Fruit fly (Drosophila melanogaster): ENCODE measurements around the gene xit.

The xit gene

dm6 chrX:6863289-6863938 is 42.6 kb downstream of the xit start, which contains the start of gene CG43736 (continued):
- TF ChIP-seq Lpt (GFP tag; optimal IDR thresholded peaks at IDR 0.05) (no peak), H15 (GFP tag; IDR thresholded peaks at IDR 0.05) (peak; percentile 77), CG3163 (GFP tag; optimal IDR thresholded peaks at IDR 0.05) (peak; percentile 61), Atf6 (GFP tag; IDR thresholded peaks at IDR 0.05) (peak; percentile 91), CG1792 (GFP tag; optimal IDR thresholded peaks at IDR 0.05) (peak; percentile 86), Hr39 (optimal IDR thresholded peaks at IDR 0.05) (no peak), dan (GFP tag; IDR thresholded peaks at IDR 0.05) (no peak; the same call in 1 of the 2 replicates), HHEX (GFP tag; optimal IDR thresholded peaks at IDR 0.05) (peak; percentile 96), CG1602 (GFP tag; optimal IDR thresholded peaks at IDR 0.05) (peak; percentile 90), ATbp (GFP tag; optimal IDR thresholded peaks at IDR 0.05) (peak; percentile 94), dati (GFP tag; IDR thresholded peaks at IDR 0.05) (no peak), ftz-f1 (GFP tag; optimal IDR thresholded peaks at IDR 0.05) (peak; percentile 20), Meics (GFP tag; optimal IDR thresholded peaks at IDR 0.05) (peak; percentile 96), hbn (GFP tag; IDR thresholded peaks at IDR 0.05; ENCODE audit: partially characterized antibody) (no peak), Blimp-1 (GFP tag; optimal IDR thresholded peaks at IDR 0.05) (peak; percentile 96), CG4707 (GFP tag; optimal IDR thresholded peaks at IDR 0.05) (peak; percentile 88), Awh (GFP tag; IDR thresholded peaks at IDR 0.05) (peak; percentile 84; the same call in 1 of the 2 replicates), grn (GFP tag; optimal IDR thresholded peaks at IDR 0.05) (peak; percentile 28), CG14441 (GFP tag; IDR thresholded peaks at IDR 0.05) (peak; percentile 85), run (tag; optimal IDR thresholded peaks at IDR 0.05) (peak; percentile 93), ab (GFP tag; optimal IDR thresholded peaks at IDR 0.05) (peak; percentile 7), dysf (GFP tag; IDR thresholded peaks at IDR 0.05) (peak; percentile 94), Max (GFP tag; optimal IDR thresholded peaks at IDR 0.05) (peak; percentile 92), Hand (GFP tag; optimal IDR thresholded peaks at IDR 0.05) (peak; percentile 95), CG14014 (GFP tag; IDR thresholded peaks at IDR 0.05) (peak; percentile 88), CG7372 (GFP tag; IDR thresholded peaks at IDR 0.05) (peak; percentile 86), CG18764 (GFP tag; optimal IDR thresholded peaks at IDR 0.05) (peak; percentile 89), en (GFP tag; optimal IDR thresholded peaks at IDR 0.05) (peak; percentile 83), inv (GFP tag; IDR thresholded peaks at IDR 0.05; ENCODE audit: partially characterized antibody) (no peak), CG6791 (GFP tag; IDR thresholded peaks at IDR 0.05; ENCODE audit: partially characterized antibody) (no peak), CG4424 (GFP tag; optimal IDR thresholded peaks at IDR 0.05) (peak; percentile 96), ssp (GFP tag; IDR thresholded peaks at IDR 0.05) (peak; percentile 69), Dref (GFP tag; IDR thresholded peaks at IDR 0.05) (no peak), ro (GFP tag; IDR thresholded peaks at IDR 0.05) (peak; percentile 52; the same call in 1 of the 2 replicates), tll (GFP tag; optimal IDR thresholded peaks at IDR 0.05) (no peak), Spps (tag; optimal IDR thresholded peaks at IDR 0.05) (peak; percentile 88), wek (GFP tag; optimal IDR thresholded peaks at IDR 0.05) (peak; percentile 78), trem (tag; optimal IDR thresholded peaks at IDR 0.05) (peak; percentile 94), CG15696 (tag; optimal IDR thresholded peaks at IDR 0.05) (peak; percentile 92), gce (GFP tag; IDR thresholded peaks at IDR 0.05) (no peak; the same call in 2 of the 3 replicates), prd (optimal IDR thresholded peaks at IDR 0.05) (no peak), prd (GFP tag; IDR thresholded peaks at IDR 0.05) (peak; percentile 88), NC2β (GFP tag; optimal IDR thresholded peaks at IDR 0.05) (peak; percentile 87), phol (tag; optimal IDR thresholded peaks at IDR 0.05) (peak; percentile 98), gt (GFP tag; IDR thresholded peaks at IDR 0.05) (peak; percentile 74), sqz (GFP tag; optimal IDR thresholded peaks at IDR 0.05) (peak; percentile 59), ERR (GFP tag; optimal IDR thresholded peaks at IDR 0.05) (peak; percentile 75), YL-1 (GFP tag; optimal IDR thresholded peaks at IDR 0.05) (peak; percentile 86), gro (GFP tag; optimal IDR thresholded peaks at IDR 0.05) (peak; percentile 90), CG3065 (GFP tag; optimal IDR thresholded peaks at IDR 0.05) (peak; percentile 72), CG8924 (tag; optimal IDR thresholded peaks at IDR 0.05) (peak; percentile 98)
